Worm (Caenorhabditis elegans) whole organism, L2 larva: ENCODE results near the gene K07E1.1.

Experiments used
- C34F6.9 ChIP-seq: fragments of 150-350 bp; optimal IDR thresholded peaks from 2 replicates; lab custom pipeline; 2014; ENCODE audit warnings: missing biosample characterization, missing genetic modification characterization
- F13H6.1 ChIP-seq: sonication (generic microtip); optimal IDR thresholded peaks from 2 replicates; lab custom pipeline; 2016; ENCODE audit warnings: missing genetic modification characterization, missing compliant biosample characterization
- R02D3.7 ChIP-seq: fragments of 150-350 bp; optimal IDR thresholded peaks from 2 replicates; lab custom pipeline; 2014; ENCODE audit warnings: missing biosample characterization, missing genetic modification characterization
- Y55F3AM.14 ChIP-seq: fragments of 200-800 bp; sonication (Bioruptor generic); optimal IDR thresholded peaks from 2 replicates; lab custom pipeline; 2018; ENCODE audit warnings: mild to moderate bottlenecking, missing genetic modification characterization, missing compliant biosample characterization
- aly-2 ChIP-seq: fragments of 150-350 bp; optimal IDR thresholded peaks from 2 replicates; lab custom pipeline; 2014; ENCODE audit warnings: missing biosample characterization, missing genetic modification characterization
- ama-1 ChIP-seq: fragments of 150-350 bp; optimal IDR thresholded peaks from 2 replicates; lab custom pipeline; 2018; ENCODE audit warnings: inconsistent platforms
- ceh-16 ChIP-seq: fragments of 150-350 bp; optimal IDR thresholded peaks from 2 replicates; lab custom pipeline; 2014; ENCODE audit warnings: missing biosample characterization, missing genetic modification characterization
- ceh-82 ChIP-seq: fragments of 150-350 bp; optimal IDR thresholded peaks from 2 replicates; lab custom pipeline; 2014; ENCODE audit warnings: missing biosample characterization, missing genetic modification characterization
- crh-2 ChIP-seq: sonication (generic microtip); optimal IDR thresholded peaks from 2 replicates; lab custom pipeline; 2017; ENCODE audit warnings: missing biosample characterization, missing genetic modification characterization
- dmd-4 ChIP-seq: sonication (generic microtip); optimal IDR thresholded peaks from 2 replicates; lab custom pipeline; 2017; ENCODE audit warnings: missing biosample characterization, missing genetic modification characterization
- egl-27 ChIP-seq: sonication (generic microtip); optimal IDR thresholded peaks from 3 replicates; lab custom pipeline; 2017; ENCODE audit warnings: missing biosample characterization, missing genetic modification reagents, missing genetic modification characterization
- elt-1 ChIP-seq: fragments of 150-350 bp; optimal IDR thresholded peaks from 2 replicates; lab custom pipeline; 2014; ENCODE audit warnings: missing biosample characterization, missing genetic modification characterization
- elt-3 ChIP-seq: sonication (generic microtip); optimal IDR thresholded peaks from 2 replicates; lab custom pipeline; 2017; ENCODE audit warnings: missing biosample characterization, missing genetic modification characterization
- fos-1 ChIP-seq: fragments of 150-350 bp; optimal IDR thresholded peaks from 2 replicates; lab custom pipeline; 2014; ENCODE audit warnings: missing biosample characterization, missing genetic modification characterization
- gmeb-1 ChIP-seq: fragments of 150-350 bp; optimal IDR thresholded peaks from 2 replicates; lab custom pipeline; 2014; ENCODE audit warnings: missing biosample characterization, missing genetic modification characterization
- lin-11 ChIP-seq: fragments of 150-350 bp; sonication (generic microtip); optimal IDR thresholded peaks from 2 replicates; lab custom pipeline; 2014; ENCODE audit warnings: missing biosample characterization, missing genetic modification characterization, inconsistent platforms, mixed read lengths
- lin-13 ChIP-seq: fragments of 150-350 bp; optimal IDR thresholded peaks from 2 replicates; lab custom pipeline; 2014; ENCODE audit warnings: missing biosample characterization, missing genetic modification reagents, missing genetic modification characterization
- lin-39 ChIP-seq: fragments of 150-350 bp; optimal IDR thresholded peaks from 2 replicates; lab custom pipeline; 2014; ENCODE audit warnings: missing biosample characterization, missing genetic modification reagents, missing genetic modification characterization
- lsy-2 ChIP-seq, 2 experiments: fragments of 150-350 bp in 1 of 2; sonication (generic microtip) in 1 of 2; optimal IDR thresholded peaks; 2 replicates each; lab custom pipeline; 2014 to 2017; ENCODE audit warnings: missing biosample characterization in 2 of 2, missing genetic modification characterization in 2 of 2
- mab-5 ChIP-seq: fragments of 150-350 bp; optimal IDR thresholded peaks from 2 replicates; lab custom pipeline; 2014; ENCODE audit warnings: missing biosample characterization, missing genetic modification characterization
- mbf-1 ChIP-seq: sonication (generic microtip); optimal IDR thresholded peaks from 2 replicates; lab custom pipeline; 2017; ENCODE audit warnings: missing biosample characterization, missing genetic modification characterization
- mdl-1 ChIP-seq, 2 experiments: fragments of 150-350 bp in 1 of 2; sonication (generic microtip) in 1 of 2; optimal IDR thresholded peaks; 2 replicates each; lab custom pipeline; 2017; ENCODE audit warnings: missing biosample characterization in 2 of 2, missing genetic modification characterization in 2 of 2
- nhr-10 ChIP-seq: sonication (generic microtip); optimal IDR thresholded peaks from 2 replicates; lab custom pipeline; 2017; ENCODE audit warnings: missing biosample characterization, missing genetic modification characterization
- nhr-11 ChIP-seq: fragments of 150-350 bp; optimal IDR thresholded peaks from 2 replicates; lab custom pipeline; 2014; ENCODE audit warnings: missing biosample characterization, missing genetic modification characterization
- nhr-12 ChIP-seq: fragments of 150-350 bp; optimal IDR thresholded peaks from 2 replicates; lab custom pipeline; 2014; ENCODE audit warnings: missing biosample characterization, missing genetic modification characterization
- nhr-129 ChIP-seq: fragments of 150-350 bp; optimal IDR thresholded peaks from 2 replicates; lab custom pipeline; 2014; ENCODE audit warnings: missing biosample characterization, missing genetic modification characterization
- nhr-21 ChIP-seq: fragments of 150-350 bp; optimal IDR thresholded peaks from 2 replicates; lab custom pipeline; 2014; ENCODE audit warnings: missing biosample characterization, missing genetic modification characterization
- nhr-23 ChIP-seq: fragments of 150-350 bp; optimal IDR thresholded peaks from 2 replicates; lab custom pipeline; 2014; ENCODE audit warnings: missing biosample characterization, missing genetic modification reagents, missing genetic modification characterization
- nhr-237 ChIP-seq: fragments of 150-350 bp; optimal IDR thresholded peaks from 2 replicates; lab custom pipeline; 2014; ENCODE audit warnings: missing biosample characterization, missing genetic modification characterization
- nhr-25 ChIP-seq: fragments of 150-350 bp; sonication (generic microtip); optimal IDR thresholded peaks from 3 replicates; lab custom pipeline; 2014; ENCODE audit warnings: missing biosample characterization, missing genetic modification characterization
- nhr-77 ChIP-seq: fragments of 150-350 bp; optimal IDR thresholded peaks from 2 replicates; lab custom pipeline; 2014; ENCODE audit warnings: missing biosample characterization, missing genetic modification characterization
- peb-1 ChIP-seq: fragments of 150-350 bp; optimal IDR thresholded peaks from 2 replicates; lab custom pipeline; 2014; ENCODE audit warnings: missing biosample characterization, missing genetic modification characterization
- sem-4 ChIP-seq: fragments of 150-350 bp; optimal IDR thresholded peaks from 2 replicates; lab custom pipeline; 2014; ENCODE audit warnings: missing biosample characterization, missing genetic modification reagents, missing genetic modification characterization
- skn-1 ChIP-seq: sonication (generic microtip); optimal IDR thresholded peaks from 2 replicates; lab custom pipeline; 2017; ENCODE audit warnings: missing biosample characterization, missing genetic modification characterization
- sma-3 ChIP-seq: sonication (generic microtip); optimal IDR thresholded peaks from 2 replicates; lab custom pipeline; 2016; ENCODE audit warnings: missing genetic modification reagents, missing genetic modification characterization, missing compliant biosample characterization
- sma-9 ChIP-seq, 2 experiments: fragments of 150-350 bp in 1 of 2; sonication (generic microtip) in 1 of 2; optimal IDR thresholded peaks; 2 replicates each; lab custom pipeline; 2014 to 2016; ENCODE audit warnings: missing genetic modification characterization in 2 of 2, mild to moderate bottlenecking in 1 of 2, missing biosample characterization in 1 of 2, missing compliant biosample characterization in 1 of 2, missing genetic modification reagents in 1 of 2, moderate library complexity in 1 of 2
- snpc-4 ChIP-seq: fragments of 150-350 bp; optimal IDR thresholded peaks from 2 replicates; lab custom pipeline; 2014; ENCODE audit warnings: missing biosample characterization, missing genetic modification characterization
- unc-39 ChIP-seq: fragments of 150-350 bp; optimal IDR thresholded peaks from 2 replicates; lab custom pipeline; 2014; ENCODE audit warnings: missing biosample characterization, missing genetic modification characterization
- unc-55 ChIP-seq: fragments of 150-350 bp; sonication (generic microtip); optimal IDR thresholded peaks from 3 replicates; lab custom pipeline; 2014; ENCODE audit warnings: missing biosample characterization, missing genetic modification reagents, missing genetic modification characterization
- unc-62 ChIP-seq: fragments of 150-350 bp; optimal IDR thresholded peaks from 2 replicates; lab custom pipeline; 2014; ENCODE audit warnings: missing biosample characterization, missing genetic modification reagents, missing genetic modification characterization
- zag-1 ChIP-seq: fragments of 150-350 bp; optimal IDR thresholded peaks from 2 replicates; lab custom pipeline; 2014; ENCODE audit warnings: missing biosample characterization, missing genetic modification characterization
- ztf-1 ChIP-seq: fragments of 200-800 bp; sonication (Bioruptor generic); conservative IDR thresholded peaks from 2 replicates; pipeline ENCODE4 v1.3.6; 2022; ENCODE audit warnings: missing genetic modification characterization, missing compliant biosample characterization
- ztf-11 ChIP-seq: sonication (generic microtip); optimal IDR thresholded peaks from 2 replicates; lab custom pipeline; 2017; ENCODE audit warnings: missing biosample characterization, missing genetic modification characterization
- ztf-4 ChIP-seq: fragments of 150-350 bp; optimal IDR thresholded peaks from 2 replicates; lab custom pipeline; 2014; ENCODE audit warnings: missing biosample characterization, missing genetic modification characterization

K07E1.1 gene

DNA sequence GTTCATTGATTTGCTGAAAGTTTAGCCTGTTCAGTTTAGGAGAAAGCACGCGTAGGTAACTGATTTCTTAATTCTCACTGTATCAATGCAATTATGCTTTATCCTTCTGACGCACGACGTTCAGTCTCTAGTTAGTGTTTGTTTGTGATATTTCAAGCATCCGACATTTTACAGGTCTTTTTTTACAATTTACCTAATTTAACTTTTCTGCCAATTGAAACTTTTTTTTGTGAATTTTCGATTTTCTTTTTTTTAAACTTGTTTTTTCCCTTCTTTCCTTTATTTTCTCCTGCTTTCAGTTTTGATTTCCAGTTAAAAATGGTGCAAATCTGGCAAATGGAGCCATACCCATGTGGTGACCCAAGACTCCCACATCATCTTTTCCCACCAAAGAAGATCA, at the start of gene K07E1.1:
Gene K07E1.1, plus strand, starts transcription at position 301 of the 400 bp plus-strand sequence.
- TF ChIP-seq unc-62 (GFP tag; lab: Kevin White, UChicago) (no peak), sma-9 (GFP tag; optimal IDR thresholded peaks at IDR 0.05; lab: Kevin White, UChicago) (no peak), sma-9 (tag; optimal IDR thresholded peaks at IDR 0.05; lab: Kevin White, UChicago) (no peak), unc-39 (tag; lab: Kevin White, UChicago) (no peak), F13H6.1 (tag; lab: Kevin White, UChicago) (no peak), nhr-25 (tag; lab: Kevin White, UChicago) (no peak), ama-1 (lab: Kevin White, UChicago) (no peak), fos-1 (tag; lab: Kevin White, UChicago) (no peak), zag-1 (no peak), gmeb-1 (tag; lab: Kevin White, UChicago) (no peak), lin-39 (no peak), lin-13 (GFP tag; lab: Kevin White, UChicago) (no peak), mab-5 (no peak), ztf-11 (tag; lab: Kevin White, UChicago) (no peak), peb-1 (tag; lab: Kevin White, UChicago) (no peak), mdl-1 (tag; optimal IDR thresholded peaks at IDR 0.05; lab: Kevin White, UChicago) (no peak), ztf-1 (GFP tag; lab: Robert Waterston, UW) (no peak), elt-3 (tag; lab: Kevin White, UChicago) (no peak), lin-11 (tag; lab: Kevin White, UChicago) (no peak), nhr-12 (no peak), Y55F3AM.14 (no peak)

DNA sequence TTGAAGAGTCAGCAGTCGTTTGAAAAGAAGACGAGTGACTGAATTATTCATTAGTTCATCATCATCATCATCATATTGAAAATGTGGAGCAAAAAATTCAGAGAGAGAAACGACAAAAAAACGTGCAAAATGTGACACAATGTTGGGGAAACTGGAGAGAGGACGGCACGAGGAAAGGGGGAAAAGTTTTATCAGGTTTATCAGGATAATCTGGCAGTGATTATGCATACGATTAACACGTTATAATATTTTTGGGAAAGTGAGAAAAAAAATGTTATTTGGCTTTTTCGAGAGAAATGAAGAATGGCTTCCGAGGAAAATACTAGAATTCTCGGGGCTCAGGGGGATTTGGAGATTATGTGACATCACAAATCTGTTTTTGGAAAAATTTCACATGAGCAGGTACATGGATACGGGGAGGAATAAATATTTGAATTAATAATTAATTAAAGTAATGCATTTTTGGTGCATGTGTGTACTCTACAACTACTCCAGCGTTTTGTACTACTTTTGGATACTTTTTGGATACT, 45.7 kb upstream of the K07E1.1 start, which contains the start of gene camt-1:
Gene camt-1, minus strand, starts transcription at position 51 of the 530 bp plus-strand sequence.
- TF ChIP-seq skn-1 (tag; lab: Kevin White, UChicago): no peak
- peak; percentile 4 for TF ChIP-seq nhr-129 (tag; lab: Kevin White, UChicago)

DNA sequence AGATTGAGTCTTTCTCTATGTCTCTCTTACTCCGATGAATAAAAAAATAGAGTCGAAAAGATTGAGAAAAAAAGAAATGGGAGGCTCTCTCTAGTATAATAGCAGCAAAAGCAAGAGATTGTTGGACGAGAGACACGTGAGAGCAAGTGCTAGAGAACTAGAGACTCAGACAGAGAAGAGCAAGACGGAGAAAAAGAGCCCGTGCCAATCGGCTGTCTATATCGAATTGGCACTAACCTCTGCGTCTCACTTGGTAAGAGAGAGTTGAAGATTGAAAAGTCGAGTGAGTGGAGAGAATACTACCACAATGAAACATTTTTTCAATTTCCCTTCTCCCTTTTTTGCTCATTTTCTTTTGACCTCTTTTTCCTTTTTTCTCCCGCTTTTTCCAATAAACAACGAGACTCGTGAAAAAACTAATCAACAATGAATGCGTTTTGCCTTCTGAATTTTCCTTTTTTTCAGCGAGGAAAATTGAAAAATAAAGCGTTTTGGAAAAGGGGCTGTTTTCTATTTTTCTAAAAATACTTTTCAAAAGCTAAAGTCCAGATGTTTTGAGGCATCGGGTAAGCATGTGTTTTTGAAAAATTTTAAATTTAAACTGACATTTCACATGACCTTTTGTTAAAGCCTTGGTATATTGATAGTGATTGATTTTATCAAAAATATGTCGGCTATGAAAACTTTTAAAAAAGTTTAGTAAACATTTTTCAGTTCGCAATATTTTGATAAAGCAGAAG, 44.2 kb upstream of the K07E1.1 start:
- TF ChIP-seq nhr-11 (tag; lab: Kevin White, UChicago) (no peak), egl-27 (peak; percentile 10), R02D3.7 (tag; lab: Kevin White, UChicago) (no peak), unc-55 (GFP tag; lab: Kevin White, UChicago) (peak; percentile 80), nhr-21 (tag; lab: Kevin White, UChicago) (no peak), nhr-23 (tag; lab: Kevin White, UChicago) (no peak), nhr-129 (tag; lab: Kevin White, UChicago) (peak; percentile 84), sma-9 (GFP tag; optimal IDR thresholded peaks at IDR 0.05; lab: Kevin White, UChicago) (peak; percentile 76), sma-9 (tag; optimal IDR thresholded peaks at IDR 0.05; lab: Kevin White, UChicago) (no peak), lin-13 (GFP tag; lab: Kevin White, UChicago) (peak; percentile 45), lin-11 (tag; lab: Kevin White, UChicago) (peak; percentile 17), unc-62 (GFP tag; lab: Kevin White, UChicago) (no peak), nhr-10 (tag; lab: Kevin White, UChicago) (no peak), C34F6.9 (tag; lab: Kevin White, UChicago) (peak; percentile 82), unc-39 (tag; lab: Kevin White, UChicago) (no peak), ztf-11 (tag; lab: Kevin White, UChicago) (no peak), peb-1 (tag; lab: Kevin White, UChicago) (no peak), zag-1 (peak; percentile 43), ztf-4 (no peak), sem-4 (tag; lab: Kevin White, UChicago) (peak; percentile 60), nhr-77 (tag; lab: Kevin White, UChicago) (no peak), crh-2 (peak; percentile 76), ceh-16 (tag; lab: Kevin White, UChicago) (no peak), elt-3 (tag; lab: Kevin White, UChicago) (no peak), elt-1 (tag; lab: Kevin White, UChicago) (no peak), ceh-82 (tag; lab: Kevin White, UChicago) (no peak), nhr-25 (tag; lab: Kevin White, UChicago) (no peak), mdl-1 (tag; optimal IDR thresholded peaks at IDR 0.05; lab: Kevin White, UChicago) (peak; percentile 75 to 88), nhr-12 (no peak), ztf-1 (GFP tag; lab: Robert Waterston, UW) (no peak), mbf-1 (tag; lab: Kevin White, UChicago) (no peak), lsy-2 (tag; optimal IDR thresholded peaks at IDR 0.05; lab: Kevin White, UChicago) (peak; percentile 45 to 78), ama-1 (lab: Kevin White, UChicago) (no peak), nhr-237 (no peak), snpc-4 (tag; lab: Kevin White, UChicago) (peak; percentile 57), gmeb-1 (tag; lab: Kevin White, UChicago) (no peak), Y55F3AM.14 (no peak), aly-2 (no peak), skn-1 (tag; lab: Kevin White, UChicago) (no peak), F13H6.1 (tag; lab: Kevin White, UChicago) (peak; percentile 84), fos-1 (tag; lab: Kevin White, UChicago) (peak; percentile 42), mab-5 (peak; percentile 40), lin-39 (no peak), sma-3 (GFP tag; lab: Kevin White, UChicago) (no peak), dmd-4 (tag; lab: Kevin White, UChicago) (no peak)
